Fruit fly (Drosophila melanogaster): ENCODE results near the gene emei.
A peak's percentile ranks its signal among the peaks of the same experiment; 100 is the strongest.

The emei gene

DNA sequence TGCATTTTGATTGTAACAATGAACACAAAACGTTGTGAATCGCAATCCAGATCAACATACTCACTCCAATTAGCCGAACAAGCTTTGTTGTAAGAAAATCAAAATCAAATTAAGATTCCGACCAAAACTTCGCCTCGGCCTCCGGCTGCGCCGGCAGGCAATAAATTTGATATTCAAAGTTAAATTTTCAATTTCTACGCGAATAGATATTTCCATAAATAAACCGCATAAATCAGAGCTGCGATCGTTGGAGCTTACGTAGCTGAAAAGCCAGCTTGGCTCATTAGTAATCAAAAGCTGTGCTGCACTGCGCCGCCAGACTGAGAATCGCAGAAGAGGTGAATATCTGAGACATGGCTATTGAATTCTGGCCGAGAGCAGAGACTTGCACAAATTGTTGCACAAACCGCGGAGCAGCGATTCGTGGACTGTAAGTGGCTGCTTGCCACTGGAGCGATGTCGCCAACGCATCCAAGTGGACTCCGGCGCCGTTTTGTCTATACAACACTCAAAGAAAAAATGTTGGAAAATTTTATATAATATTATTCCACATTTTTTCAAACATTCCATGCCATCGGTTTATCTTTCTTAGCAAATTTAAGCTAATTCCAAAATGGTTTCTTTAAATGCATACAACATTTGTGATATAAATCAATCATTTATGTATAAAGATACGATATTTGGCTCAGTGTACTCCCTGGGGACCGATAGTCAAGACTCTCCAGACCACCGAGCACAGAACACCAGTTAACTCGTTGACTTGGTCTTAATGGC is 39.2 kb downstream of the emei start:
- no peak; the same call in 1 of the 2 replicates for TF ChIP-seq Gug (GFP tag; IDR thresholded peaks at IDR 0.05)
- peak; percentile 60 for TF ChIP-seq acj6 (GFP tag; optimal IDR thresholded peaks at IDR 0.05)
- no peak for TF ChIP-seq fkh (GFP tag; optimal IDR thresholded peaks at IDR 0.05)
- peak; percentile 51 for TF ChIP-seq CG16779 (tag; optimal IDR thresholded peaks at IDR 0.05)
- TF ChIP-seq Lpt (GFP tag; optimal IDR thresholded peaks at IDR 0.05) = peak; percentile 70
- TF ChIP-seq pdm3 (GFP tag; optimal IDR thresholded peaks at IDR 0.05) = peak; percentile 57
- peak; percentile 62 to 73 for TF ChIP-seq ss (GFP tag; optimal IDR thresholded peaks at IDR 0.05)
- peak; percentile 63 for TF ChIP-seq Eip75B (GFP tag; optimal IDR thresholded peaks at IDR 0.05)
- no peak for TF ChIP-seq cyc (GFP tag; optimal IDR thresholded peaks at IDR 0.05)
- TF ChIP-seq Smox (GFP tag; optimal IDR thresholded peaks at IDR 0.05) = no peak
- peak; percentile 56 for TF ChIP-seq Sox14 (GFP tag; optimal IDR thresholded peaks at IDR 0.05)
- TF ChIP-seq CG32006 (GFP tag; optimal IDR thresholded peaks at IDR 0.05) = peak; percentile 82
- TF ChIP-seq CG6854 (GFP tag; optimal IDR thresholded peaks at IDR 0.05) = no peak
- TF ChIP-seq dsx (GFP tag; optimal IDR thresholded peaks at IDR 0.05; ENCODE audit: poor library complexity, severe bottlenecking) = peak; percentile 82
- TF ChIP-seq Ets96B (tag; optimal IDR thresholded peaks at IDR 0.05) = peak; percentile 88
- peak; percentile 89 for TF ChIP-seq CG8119 (GFP tag; IDR thresholded peaks at IDR 0.05)
- TF ChIP-seq CG6808 (GFP tag; optimal IDR thresholded peaks at IDR 0.05) = peak; percentile 84
- TF ChIP-seq achi (GFP tag; optimal IDR thresholded peaks at IDR 0.05) = peak; percentile 73
- TF ChIP-seq CG8319 (GFP tag; optimal IDR thresholded peaks at IDR 0.05) = no peak
- TF ChIP-seq CG31627 (GFP tag; optimal IDR thresholded peaks at IDR 0.05) = no peak
- TF ChIP-seq Eip78C (GFP tag) = peak; percentile 84
- TF ChIP-seq Blimp-1 (GFP tag; optimal IDR thresholded peaks at IDR 0.05) = no peak
- TF ChIP-seq OdsH (GFP tag; optimal IDR thresholded peaks at IDR 0.05) = peak; percentile 63
- TF ChIP-seq lz (GFP tag; optimal IDR thresholded peaks at IDR 0.05) = no peak
- no peak for TF ChIP-seq CG11902 (GFP tag; optimal IDR thresholded peaks at IDR 0.05)
- peak; percentile 81 for TF ChIP-seq CG3032 (tag; optimal IDR thresholded peaks at IDR 0.05)
- no peak for TF ChIP-seq vri (GFP tag; optimal IDR thresholded peaks at IDR 0.05)
- peak; percentile 62 for TF ChIP-seq CG9139 (GFP tag; optimal IDR thresholded peaks at IDR 0.05)
- TF ChIP-seq net (GFP tag; optimal IDR thresholded peaks at IDR 0.05) = peak; percentile 60
- TF ChIP-seq Hr38 (GFP tag; optimal IDR thresholded peaks at IDR 0.05) = no peak
- TF ChIP-seq Sox102F (GFP tag; optimal IDR thresholded peaks at IDR 0.05) = no peak
- 0 out of 2 replicates have a peak, but pooled peaks have one; percentile 54 for TF ChIP-seq CG11294 (GFP tag; IDR thresholded peaks at IDR 0.05)
- TF ChIP-seq Eip93F (GFP tag; optimal IDR thresholded peaks at IDR 0.05) = no peak
- peak; percentile 16 for TF ChIP-seq CG34406 (GFP tag; optimal IDR thresholded peaks at IDR 0.05)
- TF ChIP-seq Ets21C (GFP tag; optimal IDR thresholded peaks at IDR 0.05) = no peak
- TF ChIP-seq spab (GFP tag; optimal IDR thresholded peaks at IDR 0.05) = peak; percentile 76
- no peak for TF ChIP-seq topi (GFP tag; optimal IDR thresholded peaks at IDR 0.05)
- no peak for TF ChIP-seq svp (GFP tag)
- peak; percentile 87 for TF ChIP-seq CG15336 (GFP tag; IDR thresholded peaks at IDR 0.05)
- peak; percentile 37 for TF ChIP-seq CG8632 (GFP tag; optimal IDR thresholded peaks at IDR 0.05)
- TF ChIP-seq fd59A (GFP tag; optimal IDR thresholded peaks at IDR 0.05) = peak; percentile 69
- peak; percentile 67; the same call in 2 of the 3 replicates for TF ChIP-seq eg (GFP tag; IDR thresholded peaks at IDR 0.05)
- TF ChIP-seq Hr39 (GFP tag; optimal IDR thresholded peaks at IDR 0.05) = no peak
- no peak for TF ChIP-seq Sox15 (GFP tag; optimal IDR thresholded peaks at IDR 0.05)
- no peak for TF ChIP-seq esn (GFP tag; optimal IDR thresholded peaks at IDR 0.05)
- TF ChIP-seq CG7368 (GFP tag; optimal IDR thresholded peaks at IDR 0.05) = peak; percentile 27
- TF ChIP-seq CG1621 (tag; optimal IDR thresholded peaks at IDR 0.05) = peak; percentile 60
- TF ChIP-seq CG10631 (GFP tag; optimal IDR thresholded peaks at IDR 0.05) = peak; percentile 77
- peak; percentile 82 for TF ChIP-seq CG3919 (GFP tag; optimal IDR thresholded peaks at IDR 0.05)
- TF ChIP-seq CG11762 (GFP tag; optimal IDR thresholded peaks at IDR 0.05; ENCODE audit: insufficient read depth) = peak; percentile 41
- peak; percentile 85 for TF ChIP-seq CG10669 (GFP tag; optimal IDR thresholded peaks at IDR 0.05)

All from whole organism, prepupa.